Fruit fly (Drosophila melanogaster): Measurements from ENCODE around the gene CG3473.

The CG3473 gene

dm6 chr2L:14574852-14575251, 11.3 kb upstream of the CG3473 start:
- TF ChIP-seq CG17806 (tag; optimal IDR thresholded peaks at IDR 0.05): peak; percentile 61
- peak; percentile 59 for TF ChIP-seq CG9948 (tag; optimal IDR thresholded peaks at IDR 0.05)
- peak; percentile 35 for TF ChIP-seq CG8301 (tag; optimal IDR thresholded peaks at IDR 0.05)
- TF ChIP-seq CG10348 (GFP tag; IDR thresholded peaks at IDR 0.05): no peak
- TF ChIP-seq CG8159 (tag; optimal IDR thresholded peaks at IDR 0.05): peak; percentile 54
- no peak for TF ChIP-seq fd96Ca (GFP tag; IDR thresholded peaks at IDR 0.05)
- TF ChIP-seq CG12605 (GFP tag; IDR thresholded peaks at IDR 0.05): no peak
- TF ChIP-seq CG15710 (tag; optimal IDR thresholded peaks at IDR 0.05): peak; percentile 17
- TF ChIP-seq gl (tag; optimal IDR thresholded peaks at IDR 0.05): no peak
- TF ChIP-seq Pif1A (GFP tag; optimal IDR thresholded peaks at IDR 0.05): peak; percentile 19
- no peak for TF ChIP-seq Pif1B (GFP tag; optimal IDR thresholded peaks at IDR 0.05)
- peak; percentile 62 for TF ChIP-seq CG14655 (GFP tag; optimal IDR thresholded peaks at IDR 0.05)
- no peak for TF ChIP-seq D1 (tag; optimal IDR thresholded peaks at IDR 0.05)
- TF ChIP-seq CG34367 (tag; optimal IDR thresholded peaks at IDR 0.05): peak; percentile 32
- TF ChIP-seq EcR (GFP tag; optimal IDR thresholded peaks at IDR 0.05): no peak

dm6 chr2L:14573216-14573909, 9.8 kb upstream of the CG3473 start:
- TF ChIP-seq Snoo (tag; optimal IDR thresholded peaks at IDR 0.05) (peak; percentile 79), CG8159 (tag; optimal IDR thresholded peaks at IDR 0.05) (peak; percentile 73), CG17806 (tag; optimal IDR thresholded peaks at IDR 0.05) (peak; percentile 49), rn (GFP tag; IDR thresholded peaks at IDR 0.05) (peak; percentile 73), D1 (tag; optimal IDR thresholded peaks at IDR 0.05) (peak; percentile 24), fd96Ca (GFP tag; IDR thresholded peaks at IDR 0.05) (peak; percentile 55; the same call in 2 of the 3 replicates), CG34367 (tag; optimal IDR thresholded peaks at IDR 0.05) (peak; percentile 20), CG14655 (GFP tag; optimal IDR thresholded peaks at IDR 0.05) (peak; percentile 41), CG10348 (GFP tag; IDR thresholded peaks at IDR 0.05) (peak; percentile 61; the same call in 1 of the 2 replicates), CG9948 (tag; optimal IDR thresholded peaks at IDR 0.05) (peak; percentile 16), CG8301 (tag; optimal IDR thresholded peaks at IDR 0.05) (peak; percentile 16), CG32121 (GFP tag; IDR thresholded peaks at IDR 0.05) (peak; percentile 79), Ets98B (GFP tag; IDR thresholded peaks at IDR 0.05) (peak; percentile 78), Pif1A (GFP tag; optimal IDR thresholded peaks at IDR 0.05) (peak; percentile 84), CG15710 (tag; optimal IDR thresholded peaks at IDR 0.05) (peak; percentile 44), EcR (GFP tag; optimal IDR thresholded peaks at IDR 0.05) (no peak), CG12605 (GFP tag; IDR thresholded peaks at IDR 0.05) (0 out of 2 replicates have a peak, but pooled peaks have one; percentile 46), Pif1B (GFP tag; optimal IDR thresholded peaks at IDR 0.05) (peak; percentile 71), gl (tag; optimal IDR thresholded peaks at IDR 0.05) (no peak), CG13204 (GFP tag; optimal IDR thresholded peaks at IDR 0.05) (no peak), CG4496 (GFP tag; IDR thresholded peaks at IDR 0.05) (peak; percentile 73; the same call in 2 of the 3 replicates)

dm6 chr2L:14571673-14572461, 8.3 kb upstream of the CG3473 start:
- TF ChIP-seq CG12605 (GFP tag; IDR thresholded peaks at IDR 0.05) (no peak), CG14655 (GFP tag; optimal IDR thresholded peaks at IDR 0.05) (peak; percentile 32), CG32121 (GFP tag; IDR thresholded peaks at IDR 0.05) (no peak), CG9948 (tag; optimal IDR thresholded peaks at IDR 0.05) (peak; percentile 11), CG8301 (tag; optimal IDR thresholded peaks at IDR 0.05) (no peak), rn (GFP tag; IDR thresholded peaks at IDR 0.05) (no peak), CG10348 (GFP tag; IDR thresholded peaks at IDR 0.05) (no peak), Pif1A (GFP tag; optimal IDR thresholded peaks at IDR 0.05) (peak; percentile 93), CG15710 (tag; optimal IDR thresholded peaks at IDR 0.05) (peak; percentile 30), Ets98B (GFP tag; IDR thresholded peaks at IDR 0.05) (no peak), D1 (tag; optimal IDR thresholded peaks at IDR 0.05) (no peak), EcR (GFP tag; optimal IDR thresholded peaks at IDR 0.05) (peak; percentile 42), Pif1B (GFP tag; optimal IDR thresholded peaks at IDR 0.05) (peak; percentile 10), CG4496 (GFP tag; IDR thresholded peaks at IDR 0.05) (0 out of 3 replicates have a peak, but pooled peaks have one; percentile 27), gl (tag; optimal IDR thresholded peaks at IDR 0.05) (no peak), Snoo (tag; optimal IDR thresholded peaks at IDR 0.05) (no peak), CG8159 (tag; optimal IDR thresholded peaks at IDR 0.05) (peak; percentile 48), CG17806 (tag; optimal IDR thresholded peaks at IDR 0.05) (no peak), CG13204 (GFP tag; optimal IDR thresholded peaks at IDR 0.05) (peak; percentile 28)

dm6 chr2L:14570843-14571242, 7.3 kb upstream of the CG3473 start:
- TF ChIP-seq CG4496 (GFP tag; IDR thresholded peaks at IDR 0.05) (0 out of 3 replicates have a peak, but pooled peaks have one; percentile 7), CG9948 (tag; optimal IDR thresholded peaks at IDR 0.05) (no peak), fd96Ca (GFP tag; IDR thresholded peaks at IDR 0.05) (0 out of 3 replicates have a peak, but pooled peaks have one; percentile 8)

dm6 chr2L:14570129-14570528, 6.6 kb upstream of the CG3473 start:
- TF ChIP-seq CG4496 (GFP tag; IDR thresholded peaks at IDR 0.05): 0 out of 3 replicates have a peak, but pooled peaks have one; percentile 32
- no peak for TF ChIP-seq CG10348 (GFP tag; IDR thresholded peaks at IDR 0.05)
